Worm (Caenorhabditis elegans) whole organism, L2 larva: ENCODE results near the gene C30G7.3.

Source experiments
- C34F6.9 ChIP-seq: fragments of 150-350 bp; optimal IDR thresholded peaks from 2 replicates; lab custom pipeline; 2014; ENCODE audit warnings: missing biosample characterization, missing genetic modification characterization
- F13H6.1 ChIP-seq: sonication (generic microtip); optimal IDR thresholded peaks from 2 replicates; lab custom pipeline; 2016; ENCODE audit warnings: missing genetic modification characterization, missing compliant biosample characterization
- R02D3.7 ChIP-seq: fragments of 150-350 bp; optimal IDR thresholded peaks from 2 replicates; lab custom pipeline; 2014; ENCODE audit warnings: missing biosample characterization, missing genetic modification characterization
- Y55F3AM.14 ChIP-seq: fragments of 200-800 bp; sonication (Bioruptor generic); optimal IDR thresholded peaks from 2 replicates; lab custom pipeline; 2018; ENCODE audit warnings: mild to moderate bottlenecking, missing genetic modification characterization, missing compliant biosample characterization
- ZK546.5 ChIP-seq: sonication (generic microtip); optimal IDR thresholded peaks from 2 replicates; lab custom pipeline; 2017; ENCODE audit warnings: missing biosample characterization, missing genetic modification characterization
- alr-1 ChIP-seq: fragments of 150-350 bp; optimal IDR thresholded peaks from 2 replicates; lab custom pipeline; 2014; ENCODE audit warnings: missing biosample characterization, missing genetic modification characterization
- aly-2 ChIP-seq: fragments of 150-350 bp; optimal IDR thresholded peaks from 2 replicates; lab custom pipeline; 2014; ENCODE audit warnings: missing biosample characterization, missing genetic modification characterization
- ama-1 ChIP-seq: fragments of 150-350 bp; optimal IDR thresholded peaks from 2 replicates; lab custom pipeline; 2018; ENCODE audit warnings: inconsistent platforms
- blmp-1 ChIP-seq: sonication (generic microtip); optimal IDR thresholded peaks from 2 replicates; lab custom pipeline; 2017; ENCODE audit warnings: missing genetic modification characterization, mild to moderate bottlenecking, missing compliant biosample characterization, antibody characterized with exemption, moderate library complexity; ENCODE audit not compliant: insufficient read depth
- ceh-82 ChIP-seq: fragments of 150-350 bp; optimal IDR thresholded peaks from 2 replicates; lab custom pipeline; 2014; ENCODE audit warnings: missing biosample characterization, missing genetic modification characterization
- crh-2 ChIP-seq: sonication (generic microtip); optimal IDR thresholded peaks from 2 replicates; lab custom pipeline; 2017; ENCODE audit warnings: missing biosample characterization, missing genetic modification characterization
- dmd-4 ChIP-seq: sonication (generic microtip); optimal IDR thresholded peaks from 2 replicates; lab custom pipeline; 2017; ENCODE audit warnings: missing biosample characterization, missing genetic modification characterization
- egl-27 ChIP-seq: sonication (generic microtip); optimal IDR thresholded peaks from 3 replicates; lab custom pipeline; 2017; ENCODE audit warnings: missing biosample characterization, missing genetic modification reagents, missing genetic modification characterization
- elt-1 ChIP-seq: fragments of 150-350 bp; optimal IDR thresholded peaks from 2 replicates; lab custom pipeline; 2014; ENCODE audit warnings: missing biosample characterization, missing genetic modification characterization
- fos-1 ChIP-seq: fragments of 150-350 bp; optimal IDR thresholded peaks from 2 replicates; lab custom pipeline; 2014; ENCODE audit warnings: missing biosample characterization, missing genetic modification characterization
- gmeb-1 ChIP-seq: fragments of 150-350 bp; optimal IDR thresholded peaks from 2 replicates; lab custom pipeline; 2014; ENCODE audit warnings: missing biosample characterization, missing genetic modification characterization
- lin-11 ChIP-seq: fragments of 150-350 bp; sonication (generic microtip); optimal IDR thresholded peaks from 2 replicates; lab custom pipeline; 2014; ENCODE audit warnings: missing biosample characterization, missing genetic modification characterization, inconsistent platforms, mixed read lengths
- lin-39 ChIP-seq: fragments of 150-350 bp; optimal IDR thresholded peaks from 2 replicates; lab custom pipeline; 2014; ENCODE audit warnings: missing biosample characterization, missing genetic modification reagents, missing genetic modification characterization
- lsy-2 ChIP-seq, 2 experiments: fragments of 150-350 bp in 1 of 2; sonication (generic microtip) in 1 of 2; optimal IDR thresholded peaks; 2 replicates each; lab custom pipeline; 2014 to 2017; ENCODE audit warnings: missing biosample characterization in 2 of 2, missing genetic modification characterization in 2 of 2
- nhr-10 ChIP-seq: sonication (generic microtip); optimal IDR thresholded peaks from 2 replicates; lab custom pipeline; 2017; ENCODE audit warnings: missing biosample characterization, missing genetic modification characterization
- nhr-12 ChIP-seq: fragments of 150-350 bp; optimal IDR thresholded peaks from 2 replicates; lab custom pipeline; 2014; ENCODE audit warnings: missing biosample characterization, missing genetic modification characterization
- nhr-23 ChIP-seq: fragments of 150-350 bp; optimal IDR thresholded peaks from 2 replicates; lab custom pipeline; 2014; ENCODE audit warnings: missing biosample characterization, missing genetic modification reagents, missing genetic modification characterization
- nhr-237 ChIP-seq: fragments of 150-350 bp; optimal IDR thresholded peaks from 2 replicates; lab custom pipeline; 2014; ENCODE audit warnings: missing biosample characterization, missing genetic modification characterization
- nhr-25 ChIP-seq: fragments of 150-350 bp; sonication (generic microtip); optimal IDR thresholded peaks from 3 replicates; lab custom pipeline; 2014; ENCODE audit warnings: missing biosample characterization, missing genetic modification characterization
- nhr-6 ChIP-seq: fragments of 150-350 bp; optimal IDR thresholded peaks from 2 replicates; lab custom pipeline; 2014; ENCODE audit warnings: missing biosample characterization, missing genetic modification characterization
- peb-1 ChIP-seq: fragments of 150-350 bp; optimal IDR thresholded peaks from 2 replicates; lab custom pipeline; 2014; ENCODE audit warnings: missing biosample characterization, missing genetic modification characterization
- skn-1 ChIP-seq: sonication (generic microtip); optimal IDR thresholded peaks from 2 replicates; lab custom pipeline; 2017; ENCODE audit warnings: missing biosample characterization, missing genetic modification characterization
- sma-3 ChIP-seq: sonication (generic microtip); optimal IDR thresholded peaks from 2 replicates; lab custom pipeline; 2016; ENCODE audit warnings: missing genetic modification reagents, missing genetic modification characterization, missing compliant biosample characterization
- sma-9 ChIP-seq, 2 experiments: fragments of 150-350 bp in 1 of 2; sonication (generic microtip) in 1 of 2; optimal IDR thresholded peaks; 2 replicates each; lab custom pipeline; 2014 to 2016; ENCODE audit warnings: missing genetic modification characterization in 2 of 2, mild to moderate bottlenecking in 1 of 2, missing biosample characterization in 1 of 2, missing compliant biosample characterization in 1 of 2, missing genetic modification reagents in 1 of 2, moderate library complexity in 1 of 2
- snpc-4 ChIP-seq: fragments of 150-350 bp; optimal IDR thresholded peaks from 2 replicates; lab custom pipeline; 2014; ENCODE audit warnings: missing biosample characterization, missing genetic modification characterization
- unc-39 ChIP-seq: fragments of 150-350 bp; optimal IDR thresholded peaks from 2 replicates; lab custom pipeline; 2014; ENCODE audit warnings: missing biosample characterization, missing genetic modification characterization
- unc-62 ChIP-seq: fragments of 150-350 bp; optimal IDR thresholded peaks from 2 replicates; lab custom pipeline; 2014; ENCODE audit warnings: missing biosample characterization, missing genetic modification reagents, missing genetic modification characterization
- zag-1 ChIP-seq: fragments of 150-350 bp; optimal IDR thresholded peaks from 2 replicates; lab custom pipeline; 2014; ENCODE audit warnings: missing biosample characterization, missing genetic modification characterization
- ztf-1 ChIP-seq: fragments of 200-800 bp; sonication (Bioruptor generic); conservative IDR thresholded peaks from 2 replicates; pipeline ENCODE4 v1.3.6; 2022; ENCODE audit warnings: missing genetic modification characterization, missing compliant biosample characterization
- ztf-11 ChIP-seq: sonication (generic microtip); optimal IDR thresholded peaks from 2 replicates; lab custom pipeline; 2017; ENCODE audit warnings: missing biosample characterization, missing genetic modification characterization
- ztf-4 ChIP-seq: fragments of 150-350 bp; optimal IDR thresholded peaks from 2 replicates; lab custom pipeline; 2014; ENCODE audit warnings: missing biosample characterization, missing genetic modification characterization

The C30G7.3 gene

DNA sequence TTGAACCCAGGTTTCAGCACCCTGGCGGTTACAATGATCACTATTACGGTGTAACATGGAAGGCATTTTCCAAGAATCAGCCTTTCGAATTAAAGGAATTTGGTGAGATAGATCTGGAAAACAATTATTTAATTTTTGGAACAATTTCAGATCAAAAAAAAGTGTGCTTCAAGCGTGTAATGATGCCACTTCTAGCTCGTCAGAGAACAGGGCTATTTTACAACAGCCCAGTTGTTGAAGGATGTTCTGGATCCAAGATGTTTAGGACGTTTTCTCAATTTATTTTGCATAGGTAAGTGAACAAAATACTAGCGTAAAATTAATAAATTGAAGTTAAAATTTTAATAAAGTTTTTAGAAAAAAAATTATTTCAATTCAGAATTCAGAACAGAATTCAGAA is 44.6 kb downstream of the C30G7.3 start:
- no peak for TF ChIP-seq lin-11 (tag; lab: Kevin White, UChicago)
- no peak for TF ChIP-seq peb-1 (tag; lab: Kevin White, UChicago)
- no peak for TF ChIP-seq ztf-11 (tag; lab: Kevin White, UChicago)
- TF ChIP-seq Y55F3AM.14 (GFP tag; lab: Kevin White, UChicago), result no peak
- no peak for TF ChIP-seq skn-1
- no peak for TF ChIP-seq dmd-4
- no peak for TF ChIP-seq zag-1 (tag; lab: Kevin White, UChicago)
- no peak for TF ChIP-seq nhr-6 (tag; lab: Kevin White, UChicago)

DNA sequence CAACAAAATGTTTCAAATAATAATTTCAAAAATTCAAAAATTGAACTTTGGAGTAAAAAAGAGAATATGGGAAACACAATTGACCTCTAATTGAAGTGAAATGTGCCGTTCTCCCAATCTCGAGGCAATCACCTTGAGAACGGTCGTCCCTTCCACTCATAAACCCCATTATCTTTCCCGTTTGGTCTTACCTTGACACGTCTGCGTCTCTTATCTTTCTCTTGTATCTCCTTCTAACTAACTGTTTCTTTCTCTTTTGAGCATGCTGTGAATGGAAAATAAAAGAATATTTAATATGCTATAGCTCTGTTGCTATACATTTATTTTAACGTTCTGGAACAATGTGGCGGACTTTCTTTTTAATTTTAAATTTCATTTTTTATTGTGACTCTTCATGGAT is 46.0 kb downstream of the C30G7.3 start, which contains the start of gene H12D21.10:
H12D21.10 (plus strand) TSS at position 260 of the 400 bp plus-strand sequence.
- TF ChIP-seq egl-27 (tag; lab: Kevin White, UChicago) (no peak), zag-1 (tag; lab: Kevin White, UChicago) (no peak), nhr-237 (no peak), sma-3 (GFP tag; lab: Kevin White, UChicago) (no peak), gmeb-1 (tag; lab: Kevin White, UChicago) (no peak), nhr-6 (tag; lab: Kevin White, UChicago) (no peak)

DNA sequence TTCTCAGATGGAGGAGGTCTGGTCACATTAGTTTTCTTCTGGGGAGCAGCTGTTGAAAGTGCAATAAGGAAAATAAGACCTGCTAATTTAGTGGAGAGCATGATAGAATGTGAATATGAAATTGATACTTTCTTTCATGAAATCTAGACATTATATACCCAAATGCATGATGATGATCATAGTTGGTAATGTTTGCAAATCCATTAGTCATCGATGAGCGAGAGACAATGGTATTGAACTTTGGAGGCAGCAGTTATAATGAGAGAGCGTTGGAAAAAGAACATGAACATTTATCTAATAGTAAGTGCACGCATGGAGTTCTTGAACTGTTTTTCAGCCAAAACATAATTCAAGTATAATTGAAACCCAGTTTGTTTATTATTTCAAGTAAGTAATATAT is 47.8 kb downstream of the C30G7.3 start, which contains the start of gene H12D21.6:
H12D21.6 (minus strand) TSS at position 101 of the 400 bp plus-strand sequence.
- TF ChIP-seq nhr-23 (no peak), lin-11 (tag; lab: Kevin White, UChicago) (no peak), sma-3 (GFP tag; lab: Kevin White, UChicago) (no peak), nhr-25 (tag; lab: Kevin White, UChicago) (no peak), ama-1 (lab: Kevin White, UChicago) (no peak), lin-39 (tag; lab: Kevin White, UChicago) (no peak), skn-1 (no peak), ceh-82 (tag; lab: Kevin White, UChicago) (no peak), ZK546.5 (tag; lab: Kevin White, UChicago) (no peak), blmp-1 (no peak), lsy-2 (tag; optimal IDR thresholded peaks at IDR 0.05; lab: Kevin White, UChicago) (no peak), unc-62 (GFP tag; lab: Kevin White, UChicago) (no peak), unc-39 (no peak), ztf-1 (GFP tag; lab: Robert Waterston, UW) (no peak), elt-1 (no peak), crh-2 (tag; lab: Kevin White, UChicago) (no peak), F13H6.1 (tag; lab: Kevin White, UChicago) (no peak), C34F6.9 (tag; lab: Kevin White, UChicago) (no peak), aly-2 (tag; lab: Kevin White, UChicago) (no peak)

ce11 chrV:14895557-14895956 is 49.9 kb downstream of the C30G7.3 start, which contains the start of gene mpst-3:
Gene mpst-3, plus strand, starts transcription at chrV:14895647.
- TF ChIP-seq fos-1 (tag; lab: Kevin White, UChicago), result peak; percentile 60
- TF ChIP-seq sma-9 (GFP tag; optimal IDR thresholded peaks at IDR 0.05; lab: Kevin White, UChicago), result peak; percentile 8
- no peak for TF ChIP-seq sma-9 (tag; optimal IDR thresholded peaks at IDR 0.05; lab: Kevin White, UChicago)
- TF ChIP-seq crh-2 (tag; lab: Kevin White, UChicago), result peak; percentile 16
- no peak for TF ChIP-seq dmd-4
- TF ChIP-seq nhr-10 (tag; lab: Kevin White, UChicago), result no peak
- TF ChIP-seq, all 48 proteins: peak for 3

DNA sequence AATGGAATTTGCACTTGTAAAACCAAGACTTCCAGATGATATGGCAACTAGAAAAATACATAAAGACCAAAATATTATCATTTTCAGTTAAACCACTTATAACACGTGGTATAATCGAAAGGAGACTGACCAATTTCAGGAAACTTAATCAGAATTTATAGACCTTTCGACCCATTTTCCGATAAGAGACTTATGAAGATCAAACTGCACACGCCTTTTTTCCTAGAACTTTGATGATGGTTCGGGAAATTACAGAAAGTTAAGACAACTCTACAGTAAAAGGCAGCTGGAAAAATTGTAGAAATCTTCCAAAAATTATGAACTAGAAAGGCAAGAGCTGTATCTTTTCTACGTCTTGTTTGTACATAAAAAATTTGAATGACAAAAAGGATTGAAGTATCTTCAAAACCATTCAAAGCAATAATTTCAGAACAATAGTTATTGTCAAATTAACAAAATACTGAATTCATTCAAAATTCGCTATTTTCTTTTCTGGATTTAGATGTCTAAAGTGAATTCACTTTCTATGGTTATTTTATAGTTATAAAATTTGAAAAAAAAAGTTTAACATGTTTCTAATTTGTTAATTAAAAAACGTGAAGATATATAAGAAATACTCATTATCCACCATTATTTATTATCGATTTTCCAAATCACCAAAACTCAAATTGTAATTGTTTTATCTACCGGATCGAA is 52.0 kb downstream of the C30G7.3 start, which contains the start of the genes mpst-2 and H12D21.5:
mpst-2 (minus strand) TSS at position 101 of the 696 bp plus-strand sequence.
H12D21.5 (plus strand) TSS at position 646 of the 696 bp plus-strand sequence.
- no peak for TF ChIP-seq C34F6.9 (tag; lab: Kevin White, UChicago)
- no peak for TF ChIP-seq nhr-25 (tag; lab: Kevin White, UChicago)
- no peak for TF ChIP-seq ztf-11 (tag; lab: Kevin White, UChicago)
- TF ChIP-seq fos-1 (tag; lab: Kevin White, UChicago), result no peak
- TF ChIP-seq zag-1 (tag; lab: Kevin White, UChicago), result no peak
- TF ChIP-seq nhr-12 (tag; lab: Kevin White, UChicago), result no peak
- TF ChIP-seq egl-27 (tag; lab: Kevin White, UChicago), result no peak
- TF ChIP-seq snpc-4 (tag; lab: Kevin White, UChicago), result no peak
- no peak for TF ChIP-seq unc-62 (GFP tag; lab: Kevin White, UChicago)
- TF ChIP-seq alr-1, result no peak
- no peak for TF ChIP-seq ztf-4 (tag; lab: Kevin White, UChicago)
- TF ChIP-seq peb-1 (tag; lab: Kevin White, UChicago), result no peak
- no peak for TF ChIP-seq R02D3.7
- TF ChIP-seq nhr-6 (tag; lab: Kevin White, UChicago), result no peak
